Worm (Caenorhabditis elegans) whole organism, L4 larva: ENCODE results near the gene F32H5.3.

Source experiments
- egl-27 ChIP-seq: sonication (generic microtip); optimal IDR thresholded peaks from 3 replicates; lab custom pipeline; 2017; ENCODE audit warnings: missing biosample characterization, missing genetic modification reagents, missing genetic modification characterization
- madf-9 ChIP-seq: fragments of 200-800 bp; sonication (Bioruptor generic); conservative IDR thresholded peaks from 2 replicates; pipeline ENCODE4 v1.3.6; 2022; ENCODE audit warnings: missing genetic modification reagents, missing genetic modification characterization, missing compliant biosample characterization
- mdl-1 ChIP-seq, 2 experiments: fragments of 150-350 bp in 1 of 2; sonication (generic microtip) in 1 of 2; optimal IDR thresholded peaks; 2 replicates each; lab custom pipeline; 2014 to 2017; ENCODE audit warnings: missing biosample characterization in 2 of 2, missing genetic modification characterization in 2 of 2
- nhr-76 ChIP-seq: fragments of 150-350 bp; optimal IDR thresholded peaks from 2 replicates; lab custom pipeline; 2014; ENCODE audit warnings: missing biosample characterization, missing genetic modification characterization
- set-16 ChIP-seq: fragments of 200-800 bp; sonication (Bioruptor generic); IDR thresholded peaks from 2 replicates; pipeline ENCODE4 v1.3.6; 2022; ENCODE audit warnings: missing genetic modification reagents, missing genetic modification characterization, missing compliant biosample characterization
- zfp-3 ChIP-seq: fragments of 200-800 bp; sonication (Bioruptor generic); conservative IDR thresholded peaks from 2 replicates; pipeline ENCODE4 v1.3.6; 2022; ENCODE audit warnings: missing genetic modification reagents, missing genetic modification characterization, missing compliant biosample characterization

DNA sequence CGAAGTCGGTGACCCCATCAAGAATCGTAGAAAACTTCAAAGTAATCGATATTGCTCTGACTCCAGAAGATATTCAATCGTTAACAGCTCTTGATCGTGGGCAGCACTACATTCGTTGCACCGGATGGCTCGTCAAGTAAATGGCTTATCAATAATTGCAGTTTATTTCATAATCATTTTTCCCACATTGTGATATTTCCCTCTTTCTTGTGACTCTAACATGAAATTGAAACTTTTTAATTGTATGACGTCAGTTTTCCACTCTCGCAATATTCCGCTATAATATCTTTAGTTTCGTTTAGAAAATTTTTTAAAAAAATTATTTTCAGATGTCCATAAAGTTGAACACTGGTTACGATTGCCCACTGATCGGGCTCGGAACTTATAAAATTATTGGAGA lies 48.8 kb downstream of the F32H5.3 start, which contains the start of gene F53F1.3:
- TF ChIP-seq mdl-1 (tag; optimal IDR thresholded peaks at IDR 0.05; lab: Kevin White, UChicago) (no peak), nhr-76 (tag; lab: Kevin White, UChicago) (no peak), set-16 (GFP tag; lab: Robert Waterston, UW) (no peak), zfp-3 (no peak), egl-27 (no peak), madf-9 (GFP tag; lab: Robert Waterston, UW) (no peak)
